Worm (Caenorhabditis elegans) whole organism, mixed stage, embryonic: ENCODE data around the gene srx-77.

Experiments
- elt-3 ChIP-seq: fragments of 150-350 bp; optimal IDR thresholded peaks from 2 replicates; lab custom pipeline; 2014; ENCODE audit warnings: missing biosample characterization, missing genetic modification characterization
- lsy-2 ChIP-seq: fragments of 150-350 bp; optimal IDR thresholded peaks from 2 replicates; lab custom pipeline; 2014; ENCODE audit warnings: missing biosample characterization, missing genetic modification characterization
- mep-1 ChIP-seq: fragments of 150-350 bp; optimal IDR thresholded peaks from 2 replicates; lab custom pipeline; 2017; ENCODE audit warnings: missing biosample characterization, missing genetic modification reagents, missing genetic modification characterization, inconsistent platforms
- nhr-2 ChIP-seq: fragments of 150-350 bp; optimal IDR thresholded peaks from 2 replicates; lab custom pipeline; 2014; ENCODE audit warnings: missing biosample characterization, missing genetic modification characterization
- nhr-237 ChIP-seq: fragments of 150-350 bp; optimal IDR thresholded peaks from 2 replicates; lab custom pipeline; 2014; ENCODE audit warnings: missing biosample characterization, missing genetic modification characterization
- nhr-28 ChIP-seq: fragments of 150-350 bp; optimal IDR thresholded peaks from 2 replicates; lab custom pipeline; 2014; ENCODE audit warnings: missing biosample characterization, missing genetic modification characterization
- snpc-4 ChIP-seq: fragments of 150-350 bp; optimal IDR thresholded peaks from 2 replicates; lab custom pipeline; 2014; ENCODE audit warnings: missing biosample characterization, missing genetic modification characterization
- ztf-11 ChIP-seq: fragments of 150-350 bp; optimal IDR thresholded peaks from 2 replicates; lab custom pipeline; 2014; ENCODE audit warnings: missing biosample characterization, missing genetic modification characterization

ce11 chrV:4693282-4693588 lies 24.7 kb upstream of the srx-77 start:
- TF ChIP-seq mep-1 (tag; lab: Kevin White, UChicago): no peak
- no peak for TF ChIP-seq ztf-11
- no peak for TF ChIP-seq nhr-28 (tag; lab: Kevin White, UChicago)
- no peak for TF ChIP-seq nhr-237 (tag; lab: Kevin White, UChicago)
- TF ChIP-seq snpc-4 (tag; lab: Kevin White, UChicago): no peak
- TF ChIP-seq lsy-2 (tag; lab: Kevin White, UChicago): no peak
- no peak for TF ChIP-seq elt-3 (tag; lab: Kevin White, UChicago)
- TF ChIP-seq nhr-2 (tag; lab: Kevin White, UChicago): no peak
